Fruit fly (Drosophila melanogaster) whole organism, larva: ENCODE measurements around the gene CG9933.

Experiments used
- noc ChIP-seq: fragments of 200-800 bp; sonication (Bioruptor generic); optimal IDR thresholded peaks from 3 replicates; lab custom pipeline; 2019; ENCODE audit warnings: missing biosample characterization, mild to moderate bottlenecking, missing genetic modification characterization, moderate library complexity

The CG9933 gene

dm6 chr2L:13021020-13021781 lies at the start of gene CG9933:
TSS of gene CG9933 (minus strand) at chr2L:13021312.
- no peak for TF ChIP-seq noc (tag; lab: Kevin White, UChicago)

dm6 chr2L:13069632-13070279 lies 48.6 kb upstream of the CG9933 start:
- no peak for TF ChIP-seq noc (tag; lab: Kevin White, UChicago)

- TF ChIP-seq noc (tag; lab: Kevin White, UChicago): no peak
Measured at dm6 chr2L:13068533-13069398, 47.7 kb upstream of the CG9933 start.

- no peak for TF ChIP-seq noc (tag; lab: Kevin White, UChicago)
Measured at dm6 chr2L:13065916-13066315, 44.8 kb upstream of the CG9933 start.

- no peak for TF ChIP-seq noc (tag; lab: Kevin White, UChicago)
Measured at dm6 chr2L:13060037-13060537, 39.0 kb upstream of the CG9933 start, which contains the start of gene CG9932. TSS of gene CG9932 (minus strand) at chr2L:13060140.

- TF ChIP-seq noc (tag; lab: Kevin White, UChicago): no peak
Measured at dm6 chr2L:13056022-13056421, 34.9 kb upstream of the CG9933 start.

dm6 chr2L:13049136-13049535 lies 28.0 kb upstream of the CG9933 start:
- no peak for TF ChIP-seq noc (tag; lab: Kevin White, UChicago)

dm6 chr2L:13045924-13046323 lies 24.8 kb upstream of the CG9933 start:
- no peak for TF ChIP-seq noc (tag; lab: Kevin White, UChicago)

dm6 chr2L:13044135-13044534 lies 23.0 kb upstream of the CG9933 start:
- TF ChIP-seq noc (tag; lab: Kevin White, UChicago): no peak

dm6 chr2L:13042405-13042804 lies 21.3 kb upstream of the CG9933 start:
- TF ChIP-seq noc (tag; lab: Kevin White, UChicago): no peak

- TF ChIP-seq noc (tag; lab: Kevin White, UChicago): no peak
Measured at dm6 chr2L:13035687-13036185, 14.6 kb upstream of the CG9933 start.

dm6 chr2L:13028923-13029322 lies 7.8 kb upstream of the CG9933 start:
- TF ChIP-seq noc (tag; lab: Kevin White, UChicago): no peak

- TF ChIP-seq noc (tag; lab: Kevin White, UChicago): no peak
Measured at dm6 chr2L:13018992-13019484, 2.1 kb downstream of the CG9933 start, which contains the start of gene Ube4B. TSS of gene Ube4B (minus strand) at chr2L:13019434.

- TF ChIP-seq noc (tag; lab: Kevin White, UChicago): no peak
Measured at dm6 chr2L:13014038-13014790, 6.9 kb downstream of the CG9933 start.

dm6 chr2L:13005304-13005703 lies 15.8 kb downstream of the CG9933 start:
- TF ChIP-seq noc (tag; lab: Kevin White, UChicago): no peak
